Fruit fly (Drosophila melanogaster) whole organism, prepupa: ENCODE data around the gene tal-AA.

Experiments
- Blimp-1 ChIP-seq: fragments of 200-800 bp; sonication (Bioruptor generic); optimal IDR thresholded peaks from 3 replicates; lab custom pipeline; 2017; ENCODE audit warnings: missing biosample characterization, missing genetic modification characterization, mild to moderate bottlenecking, moderate library complexity, missing genetic modification reagents
- CG10631 ChIP-seq: fragments of 200-800 bp; sonication (Bioruptor generic); optimal IDR thresholded peaks from 2 replicates; lab custom pipeline; 2016; ENCODE audit warnings: missing biosample characterization, missing genetic modification characterization
- CG10669 ChIP-seq: fragments of 200-800 bp; sonication (Bioruptor generic); optimal IDR thresholded peaks from 3 replicates; lab custom pipeline; 2018; ENCODE audit warnings: missing biosample characterization, mild to moderate bottlenecking, missing genetic modification characterization, moderate library complexity
- CG11294 ChIP-seq: fragments of 200-800 bp; sonication (Bioruptor generic); IDR thresholded peaks from 2 replicates; pipeline ENCODE4 v1.3.6; 2022; ENCODE audit warnings: missing biosample characterization, missing genetic modification characterization
- CG11762 ChIP-seq: fragments of 200-800 bp; sonication (Bioruptor generic); optimal IDR thresholded peaks from 3 replicates; lab custom pipeline; 2016; ENCODE audit warnings: missing biosample characterization, missing genetic modification characterization; ENCODE audit not compliant: insufficient read depth
- CG11902 ChIP-seq: fragments of 200-800 bp; sonication (Bioruptor generic); optimal IDR thresholded peaks from 3 replicates; lab custom pipeline; 2016; ENCODE audit warnings: missing biosample characterization, missing genetic modification characterization
- CG1621 ChIP-seq: fragments of 200-800 bp; sonication (Bioruptor generic); optimal IDR thresholded peaks from 3 replicates; lab custom pipeline; 2018; ENCODE audit warnings: missing biosample characterization, mild to moderate bottlenecking, missing genetic modification characterization
- CG16779 ChIP-seq: fragments of 200-800 bp; sonication (Bioruptor generic); optimal IDR thresholded peaks from 3 replicates; lab custom pipeline; 2017; ENCODE audit warnings: missing biosample characterization, mild to moderate bottlenecking, missing genetic modification characterization
- CG3032 ChIP-seq: fragments of 200-800 bp; optimal IDR thresholded peaks from 2 replicates; lab custom pipeline; 2019; ENCODE audit warnings: missing biosample characterization, mild to moderate bottlenecking, missing genetic modification characterization, moderate library complexity
- CG31627 ChIP-seq: fragments of 200-800 bp; sonication (Bioruptor generic); optimal IDR thresholded peaks from 3 replicates; lab custom pipeline; 2016; ENCODE audit warnings: missing biosample characterization, missing genetic modification characterization
- CG32006 ChIP-seq: fragments of 200-800 bp; sonication (Bioruptor generic); optimal IDR thresholded peaks from 3 replicates; lab custom pipeline; 2017; ENCODE audit warnings: missing biosample characterization, mild to moderate bottlenecking, missing genetic modification characterization
- CG34406 ChIP-seq: fragments of 200-800 bp; sonication (Bioruptor generic); optimal IDR thresholded peaks from 3 replicates; lab custom pipeline; 2016; ENCODE audit warnings: missing biosample characterization, missing genetic modification characterization
- CG3919 ChIP-seq: fragments of 200-800 bp; sonication (Bioruptor generic); optimal IDR thresholded peaks from 3 replicates; lab custom pipeline; 2016; ENCODE audit warnings: missing biosample characterization, missing genetic modification characterization
- CG4318 ChIP-seq: fragments of 200-800 bp; sonication (Bioruptor generic); optimal IDR thresholded peaks from 3 replicates; lab custom pipeline; 2017; ENCODE audit warnings: missing biosample characterization, mild to moderate bottlenecking, missing genetic modification characterization
- CG6276 ChIP-seq: fragments of 200-800 bp; sonication (Bioruptor generic); optimal IDR thresholded peaks from 2 replicates; lab custom pipeline; 2017; ENCODE audit warnings: missing biosample characterization, mild to moderate bottlenecking, missing genetic modification characterization
- CG6792 ChIP-seq: fragments of 200-800 bp; sonication (Bioruptor generic); optimal IDR thresholded peaks from 3 replicates; lab custom pipeline; 2016; ENCODE audit warnings: missing biosample characterization, missing genetic modification characterization
- CG6808 ChIP-seq: fragments of 200-800 bp; sonication (Bioruptor generic); optimal IDR thresholded peaks from 3 replicates; lab custom pipeline; 2017; ENCODE audit warnings: missing biosample characterization, missing genetic modification characterization, mild to moderate bottlenecking, moderate library complexity, missing genetic modification reagents
- CG7368 ChIP-seq: fragments of 200-800 bp; sonication (Bioruptor generic); optimal IDR thresholded peaks from 3 replicates; lab custom pipeline; 2016; ENCODE audit warnings: missing biosample characterization, missing genetic modification characterization
- CG8119 ChIP-seq: fragments of 200-800 bp; sonication (Bioruptor generic); IDR thresholded peaks from 3 replicates; pipeline ENCODE4 v1.3.6; 2022; ENCODE audit warnings: missing biosample characterization, missing genetic modification characterization
- Eip75B ChIP-seq: fragments of 200-800 bp; sonication (Bioruptor generic); optimal IDR thresholded peaks from 3 replicates; lab custom pipeline; 2016; ENCODE audit warnings: missing biosample characterization, missing genetic modification characterization
- Eip78C ChIP-seq: fragments of 200-800 bp; sonication (Bioruptor generic); peaks from one replicate; lab custom pipeline; 2016; ENCODE audit warnings: missing biosample characterization, missing genetic modification characterization
- Eip93F ChIP-seq: fragments of 200-800 bp; sonication (Bioruptor generic); optimal IDR thresholded peaks from 2 replicates; lab custom pipeline; 2016; ENCODE audit warnings: missing biosample characterization, mild to moderate bottlenecking, missing genetic modification characterization
- Ets21C ChIP-seq: fragments of 200-800 bp; sonication (Bioruptor generic); optimal IDR thresholded peaks from 3 replicates; lab custom pipeline; 2016; ENCODE audit warnings: missing biosample characterization, missing genetic modification characterization
- Ets96B ChIP-seq: fragments of 200-800 bp; optimal IDR thresholded peaks from 2 replicates; lab custom pipeline; 2019; ENCODE audit warnings: missing biosample characterization, mild to moderate bottlenecking, missing genetic modification characterization, moderate library complexity
- Gug ChIP-seq: fragments of 200-800 bp; sonication (Bioruptor generic); IDR thresholded peaks from 2 replicates; pipeline ENCODE4 v1.3.6; 2022; ENCODE audit warnings: missing biosample characterization, missing genetic modification characterization
- Hr38 ChIP-seq: sonication (Bioruptor generic); optimal IDR thresholded peaks from 2 replicates; lab custom pipeline; 2016; ENCODE audit warnings: missing biosample characterization, missing genetic modification characterization
- Hr39 ChIP-seq: fragments of 200-800 bp; sonication (Bioruptor generic); optimal IDR thresholded peaks from 2 replicates; lab custom pipeline; 2016; ENCODE audit warnings: missing biosample characterization, missing genetic modification characterization
- Hr4 ChIP-seq: fragments of 200-800 bp; sonication (Bioruptor generic); optimal IDR thresholded peaks from 3 replicates; lab custom pipeline; 2016; ENCODE audit warnings: missing biosample characterization, missing genetic modification characterization
- Lpt ChIP-seq: fragments of 200-800 bp; sonication (Bioruptor generic); optimal IDR thresholded peaks from 3 replicates; lab custom pipeline; 2016; ENCODE audit warnings: missing biosample characterization, missing genetic modification characterization
- Met ChIP-seq: fragments of 200-800 bp; sonication (Bioruptor generic); optimal IDR thresholded peaks from 3 replicates; lab custom pipeline; 2016; ENCODE audit warnings: missing biosample characterization, missing genetic modification characterization
- OdsH ChIP-seq: fragments of 200-800 bp; sonication (Bioruptor generic); optimal IDR thresholded peaks from 3 replicates; lab custom pipeline; 2016; ENCODE audit warnings: missing biosample characterization, missing genetic modification characterization
- Smox ChIP-seq: fragments of 200-800 bp; sonication (Bioruptor generic); optimal IDR thresholded peaks from 3 replicates; lab custom pipeline; 2016; ENCODE audit warnings: missing biosample characterization, missing genetic modification characterization
- Sox14 ChIP-seq: fragments of 200-800 bp; sonication (Bioruptor generic); optimal IDR thresholded peaks from 3 replicates; lab custom pipeline; 2016; ENCODE audit warnings: missing biosample characterization, missing genetic modification characterization
- Sox15 ChIP-seq: fragments of 200-800 bp; sonication (Bioruptor generic); optimal IDR thresholded peaks from 3 replicates; lab custom pipeline; 2016; ENCODE audit warnings: missing biosample characterization, missing genetic modification characterization
- achi ChIP-seq: fragments of 200-800 bp; sonication (Bioruptor generic); optimal IDR thresholded peaks from 3 replicates; lab custom pipeline; 2016; ENCODE audit warnings: missing biosample characterization, missing genetic modification characterization
- acj6 ChIP-seq: fragments of 200-800 bp; sonication (Bioruptor generic); optimal IDR thresholded peaks from 3 replicates; lab custom pipeline; 2016; ENCODE audit warnings: missing biosample characterization, missing genetic modification characterization
- cyc ChIP-seq: fragments of 200-800 bp; sonication (Bioruptor generic); optimal IDR thresholded peaks from 3 replicates; lab custom pipeline; 2016; ENCODE audit warnings: missing biosample characterization, missing genetic modification characterization
- dac ChIP-seq: fragments of 200-800 bp; sonication (Bioruptor generic); optimal IDR thresholded peaks from 2 replicates; lab custom pipeline; 2017; ENCODE audit warnings: missing biosample characterization, mild to moderate bottlenecking, missing genetic modification characterization
- eg ChIP-seq: fragments of 200-800 bp; sonication (Bioruptor generic); IDR thresholded peaks from 3 replicates; pipeline ENCODE4 v1.3.6; 2022; ENCODE audit warnings: missing biosample characterization, missing genetic modification characterization
- esn ChIP-seq: fragments of 200-800 bp; sonication (Bioruptor generic); optimal IDR thresholded peaks from 2 replicates; lab custom pipeline; 2016; ENCODE audit warnings: missing biosample characterization, mild to moderate bottlenecking, missing genetic modification characterization, moderate library complexity
- fd59A ChIP-seq: fragments of 200-800 bp; sonication (Bioruptor generic); optimal IDR thresholded peaks from 2 replicates; lab custom pipeline; 2017; ENCODE audit warnings: missing biosample characterization, mild to moderate bottlenecking, missing genetic modification characterization, missing genetic modification reagents
- fd85E ChIP-seq: fragments of 200-800 bp; sonication (Bioruptor generic); optimal IDR thresholded peaks from 3 replicates; lab custom pipeline; 2016; ENCODE audit warnings: missing biosample characterization, missing genetic modification characterization
- fkh ChIP-seq: fragments of 200-800 bp; sonication (Bioruptor generic); optimal IDR thresholded peaks from 3 replicates; lab custom pipeline; 2017; ENCODE audit warnings: missing biosample characterization, mild to moderate bottlenecking, missing genetic modification characterization, moderate library complexity
- lz ChIP-seq: fragments of 200-800 bp; sonication (Bioruptor generic); optimal IDR thresholded peaks from 3 replicates; lab custom pipeline; 2016; ENCODE audit warnings: missing biosample characterization, missing genetic modification characterization
- net ChIP-seq: fragments of 200-800 bp; sonication (Bioruptor generic); optimal IDR thresholded peaks from 3 replicates; lab custom pipeline; 2016; ENCODE audit warnings: missing biosample characterization, missing genetic modification characterization
- pdm3 ChIP-seq: fragments of 200-800 bp; sonication (Bioruptor generic); optimal IDR thresholded peaks from 3 replicates; lab custom pipeline; 2016; ENCODE audit warnings: missing biosample characterization, missing genetic modification characterization
- salr ChIP-seq, 2 experiments: fragments of 200-800 bp; sonication (Bioruptor generic); optimal IDR thresholded peaks; 3 replicates each; lab custom pipeline; 2016 to 2018; ENCODE audit warnings: missing biosample characterization in 2 of 2, missing genetic modification characterization in 2 of 2, mild to moderate bottlenecking in 1 of 2
- spab ChIP-seq: fragments of 200-800 bp; sonication (Bioruptor generic); optimal IDR thresholded peaks from 2 replicates; lab custom pipeline; 2017; ENCODE audit warnings: missing biosample characterization, mild to moderate bottlenecking, missing genetic modification characterization, missing genetic modification reagents
- ss ChIP-seq, 2 experiments: fragments of 200-800 bp; sonication (Bioruptor generic); optimal IDR thresholded peaks; 2 replicates in 1 of 2; 3 replicates in 1 of 2; lab custom pipeline; 2017 to 2018; ENCODE audit warnings: mild to moderate bottlenecking in 2 of 2, missing biosample characterization in 2 of 2, missing genetic modification characterization in 2 of 2, moderate library complexity in 1 of 2
- svp ChIP-seq: fragments of 200-800 bp; sonication (Bioruptor generic); peaks from one replicate; lab custom pipeline; 2016; ENCODE audit warnings: missing biosample characterization, missing genetic modification characterization
- topi ChIP-seq: fragments of 200-800 bp; sonication (Bioruptor generic); optimal IDR thresholded peaks from 3 replicates; lab custom pipeline; 2016; ENCODE audit warnings: missing biosample characterization, missing genetic modification characterization
- vri ChIP-seq: fragments of 200-800 bp; sonication (Bioruptor generic); optimal IDR thresholded peaks from 3 replicates; lab custom pipeline; 2016; ENCODE audit warnings: missing biosample characterization, mild to moderate bottlenecking, missing genetic modification characterization

tal-AA gene

dm6 chr3R:13822602-13823220 is 9.8 kb downstream of the tal-AA start:
- TF ChIP-seq ss (GFP tag; optimal IDR thresholded peaks at IDR 0.05; lab: Kevin White, UChicago): no peak
- no peak for TF ChIP-seq lz
- TF ChIP-seq CG6276: no peak
- TF ChIP-seq CG1621: no peak
- TF ChIP-seq Sox15 (GFP tag; lab: Kevin White, UChicago): no peak
- no peak for TF ChIP-seq CG16779
- TF ChIP-seq OdsH: peak; percentile 40
- no peak for TF ChIP-seq vri (GFP tag; lab: Kevin White, UChicago)
- peak; percentile 55 for TF ChIP-seq Hr4
- TF ChIP-seq CG32006 (GFP tag; lab: Kevin White, UChicago): peak; percentile 60
- no peak for TF ChIP-seq CG11902
- TF ChIP-seq achi: peak; percentile 12
- no peak for TF ChIP-seq CG10669 (GFP tag; lab: Kevin White, UChicago)
- TF ChIP-seq CG4318 (GFP tag; lab: Kevin White, UChicago): no peak
- TF ChIP-seq Ets96B (tag; lab: Kevin White, UChicago): no peak
- no peak for TF ChIP-seq Sox14
- TF ChIP-seq Smox: peak; percentile 40
- TF ChIP-seq CG31627 (GFP tag; lab: Kevin White, UChicago): peak; percentile 48
- no peak; the same call in 2 of the 3 replicates for TF ChIP-seq CG8119 (GFP tag; lab: Robert Waterston, UW)
- peak; percentile 79 for TF ChIP-seq svp (GFP tag; lab: Kevin White, UChicago)
- TF ChIP-seq salr (GFP tag; optimal IDR thresholded peaks at IDR 0.05; lab: Kevin White, UChicago): peak in 1 of 2 experiments; percentile 3
- TF ChIP-seq Ets21C: no peak
- TF ChIP-seq Blimp-1 (GFP tag; lab: Kevin White, UChicago): no peak
- no peak for TF ChIP-seq CG3032 (tag; lab: Kevin White, UChicago)
- TF ChIP-seq Eip75B (GFP tag; lab: Kevin White, UChicago): no peak
- no peak for TF ChIP-seq CG34406
- no peak for TF ChIP-seq fkh (GFP tag; lab: Kevin White, UChicago)
- TF ChIP-seq fd85E: no peak
- TF ChIP-seq CG3919 (GFP tag; lab: Kevin White, UChicago): no peak
- TF ChIP-seq CG6792 (GFP tag; lab: Kevin White, UChicago): no peak
- peak; percentile 36 for TF ChIP-seq topi
- TF ChIP-seq Lpt (GFP tag; lab: Kevin White, UChicago): no peak
- no peak for TF ChIP-seq CG7368 (GFP tag; lab: Kevin White, UChicago)
- TF ChIP-seq Gug (GFP tag; lab: Robert Waterston, UW): no peak
- no peak for TF ChIP-seq eg (GFP tag; lab: Robert Waterston, UW)
- peak; percentile 4 for TF ChIP-seq cyc (GFP tag; lab: Kevin White, UChicago)
- no peak for TF ChIP-seq CG11294
- no peak for TF ChIP-seq fd59A
- TF ChIP-seq Eip78C (GFP tag; lab: Kevin White, UChicago): peak; percentile 85
- TF ChIP-seq CG6808 (GFP tag; lab: Kevin White, UChicago): no peak
- peak; percentile 36 for TF ChIP-seq acj6 (GFP tag; lab: Kevin White, UChicago)
- TF ChIP-seq Hr39: peak; percentile 33
- peak; percentile 40 for TF ChIP-seq pdm3
- peak; percentile 6 for TF ChIP-seq net (GFP tag; lab: Kevin White, UChicago)
- TF ChIP-seq CG10631: no peak
- TF ChIP-seq dac (GFP tag; lab: Kevin White, UChicago): no peak
- TF ChIP-seq esn (GFP tag; lab: Kevin White, UChicago): peak; percentile 42
- TF ChIP-seq Eip93F (GFP tag; lab: Kevin White, UChicago): no peak
- TF ChIP-seq spab (GFP tag; lab: Kevin White, UChicago): no peak
- peak; percentile 54 for TF ChIP-seq Met (GFP tag; lab: Kevin White, UChicago)
- no peak for TF ChIP-seq Hr38
- no peak for TF ChIP-seq CG11762 (GFP tag; lab: Kevin White, UChicago)
